Worm (Caenorhabditis elegans): ENCODE measurements around the gene swan-1.

ce11 chrV:13839433-13839832 lies 32.4 kb upstream of the swan-1 start, which contains the start of gene F55B12.10:
- TF ChIP-seq mdl-1 (tag; optimal IDR thresholded peaks at IDR 0.05) (no peak), nhr-237 (tag; optimal IDR thresholded peaks at IDR 0.05) (no peak), nhr-77 (tag; optimal IDR thresholded peaks at IDR 0.05) (no peak), lsy-2 (tag; optimal IDR thresholded peaks at IDR 0.05) (no peak), ztf-11 (tag; optimal IDR thresholded peaks at IDR 0.05) (no peak), ama-1 (optimal IDR thresholded peaks at IDR 0.05) (no peak), sma-9 (GFP tag; optimal IDR thresholded peaks at IDR 0.05) (no peak), sma-9 (tag; optimal IDR thresholded peaks at IDR 0.05) (no peak), elt-1 (tag; optimal IDR thresholded peaks at IDR 0.05) (no peak), nhr-11 (tag; optimal IDR thresholded peaks at IDR 0.05) (no peak), aly-2 (tag; optimal IDR thresholded peaks at IDR 0.05) (no peak)
